Fruit fly (Drosophila melanogaster): Measurements from ENCODE around the gene SelR.

Gene SelR

dm6 chr3R:10868427-10868962, at the start of gene SelR, which contains the start of gene Tsp86D:
TSS of gene SelR (minus strand) at chr3R:10868642.
TSS of gene Tsp86D (plus strand) at chr3R:10868708.
- no peak for TF ChIP-seq Taf1 (GFP tag; IDR thresholded peaks at IDR 0.05)
- peak; percentile 87 for TF ChIP-seq CG15514 (GFP tag; optimal IDR thresholded peaks at IDR 0.05)
- 0 out of 2 replicates have a peak, but pooled peaks have one; percentile 29 for TF ChIP-seq CG11696 (GFP tag; IDR thresholded peaks at IDR 0.05)
- peak; percentile 68 for TF ChIP-seq Scr (GFP tag; IDR thresholded peaks at IDR 0.05; ENCODE audit: partially characterized antibody)
- no peak for TF ChIP-seq CG10654 (GFP tag; optimal IDR thresholded peaks at IDR 0.05)
- peak; percentile 74 for TF ChIP-seq Bgb (GFP tag; IDR thresholded peaks at IDR 0.05; ENCODE audit: partially characterized antibody)
- TF ChIP-seq cwo (GFP tag; optimal IDR thresholded peaks at IDR 0.05), result peak; percentile 47
- TF ChIP-seq Dbx (GFP tag; IDR thresholded peaks at IDR 0.05), result peak; percentile 28; the same call in 2 of the 3 replicates
- no peak for TF ChIP-seq CG4360 (GFP tag; IDR thresholded peaks at IDR 0.05)
- TF ChIP-seq mam (GFP tag; optimal IDR thresholded peaks at IDR 0.05), result no peak
- no peak for TF ChIP-seq TFAM (GFP tag; optimal IDR thresholded peaks at IDR 0.05)
- peak; percentile 17 for TF ChIP-seq Antp (GFP tag; optimal IDR thresholded peaks at IDR 0.05)
- peak; percentile 62 for TF ChIP-seq CHES-1-like (GFP tag; optimal IDR thresholded peaks at IDR 0.05)
- peak; percentile 64 for TF ChIP-seq CG12659 (GFP tag; optimal IDR thresholded peaks at IDR 0.05)
- TF ChIP-seq CG9727 (GFP tag; optimal IDR thresholded peaks at IDR 0.05), result peak; percentile 42
- peak; percentile 97 for TF ChIP-seq pzg (GFP tag; optimal IDR thresholded peaks at IDR 0.05)
- TF ChIP-seq CG4854 (GFP tag; optimal IDR thresholded peaks at IDR 0.05), result peak; percentile 99
- TF ChIP-seq Optix (GFP tag; IDR thresholded peaks at IDR 0.05), result 0 out of 3 replicates have a peak, but pooled peaks have one; percentile 33
- TF ChIP-seq Ptx1 (GFP tag; IDR thresholded peaks at IDR 0.05), result peak; percentile 21; the same call in 1 of the 2 replicates
- TF ChIP-seq CkIIα-i1 (GFP tag; IDR thresholded peaks at IDR 0.05), result no peak
- TF ChIP-seq cato (GFP tag; optimal IDR thresholded peaks at IDR 0.05; ENCODE audit: borderline replicate concordance), result no peak
- TF ChIP-seq CG32767 (GFP tag; IDR thresholded peaks at IDR 0.05), result peak; percentile 45; the same call in 1 of the 2 replicates
- TF ChIP-seq NfI (GFP tag; optimal IDR thresholded peaks at IDR 0.05), result peak; percentile 25
- peak; percentile 18 for TF ChIP-seq CG18599 (GFP tag; optimal IDR thresholded peaks at IDR 0.05)
- TF ChIP-seq p53 (GFP tag; optimal IDR thresholded peaks at IDR 0.05), result peak; percentile 57
- peak; percentile 67 for TF ChIP-seq BtbVII (GFP tag; optimal IDR thresholded peaks at IDR 0.05)
- TF ChIP-seq Hmr (GFP tag; optimal IDR thresholded peaks at IDR 0.05), result peak; percentile 67
- TF ChIP-seq amos (GFP tag; IDR thresholded peaks at IDR 0.05; ENCODE audit: partially characterized antibody), result peak; percentile 73; the same call in 1 of the 2 replicates
- 0 out of 4 replicates have a peak, but pooled peaks have one; percentile 50 for TF ChIP-seq chinmo (GFP tag; IDR thresholded peaks at IDR 0.05; ENCODE audit: partially characterized antibody)
- TF ChIP-seq cad (GFP tag; optimal IDR thresholded peaks at IDR 0.05), result peak; percentile 74
- TF ChIP-seq lov (optimal IDR thresholded peaks at IDR 0.05), result no peak
- peak; percentile 62; the same call in 1 of the 3 replicates for TF ChIP-seq lov (GFP tag; IDR thresholded peaks at IDR 0.05)
- TF ChIP-seq ftz-f1 (GFP tag; optimal IDR thresholded peaks at IDR 0.05), result peak; percentile 87
- peak; percentile 9 for TF ChIP-seq nom (GFP tag; optimal IDR thresholded peaks at IDR 0.05)
- TF ChIP-seq trem (tag; optimal IDR thresholded peaks at IDR 0.05), result peak; percentile 99
- TF ChIP-seq dysf (GFP tag; IDR thresholded peaks at IDR 0.05), result no peak; the same call in 2 of the 3 replicates
- peak; percentile 66 for TF ChIP-seq gfzf (GFP tag; optimal IDR thresholded peaks at IDR 0.05)
- TF ChIP-seq Max (GFP tag; optimal IDR thresholded peaks at IDR 0.05), result peak; percentile 36
- no peak for TF ChIP-seq Aef1 (GFP tag; IDR thresholded peaks at IDR 0.05)
- no peak for TF ChIP-seq CG2202 (tag; optimal IDR thresholded peaks at IDR 0.05)
- TF ChIP-seq Hand (GFP tag; optimal IDR thresholded peaks at IDR 0.05), result peak; percentile 9
- peak; percentile 24; the same call in 2 of the 3 replicates for TF ChIP-seq ci (GFP tag; IDR thresholded peaks at IDR 0.05)
- peak; percentile 40; the same call in 2 of the 3 replicates for TF ChIP-seq Doc3 (GFP tag; IDR thresholded peaks at IDR 0.05; ENCODE audit: partially characterized antibody)
- no peak for TF ChIP-seq al (GFP tag; IDR thresholded peaks at IDR 0.05)
- TF ChIP-seq CG3281 (GFP tag; optimal IDR thresholded peaks at IDR 0.05), result peak; percentile 69
- TF ChIP-seq Hr51 (GFP tag; optimal IDR thresholded peaks at IDR 0.05), result peak in 1 of 2 experiments; percentile 32
- peak; percentile 52 for TF ChIP-seq CG13624 (GFP tag; optimal IDR thresholded peaks at IDR 0.05)
- peak in 1 of 2 experiments; percentile 35 for TF ChIP-seq insv (GFP tag; optimal IDR thresholded peaks at IDR 0.05)
- no peak for TF ChIP-seq CG18476 (GFP tag; optimal IDR thresholded peaks at IDR 0.05)

All from whole organism, embryonic.